Fruit fly (Drosophila melanogaster): ENCODE data around the gene MED20.

The MED20 gene

DNA sequence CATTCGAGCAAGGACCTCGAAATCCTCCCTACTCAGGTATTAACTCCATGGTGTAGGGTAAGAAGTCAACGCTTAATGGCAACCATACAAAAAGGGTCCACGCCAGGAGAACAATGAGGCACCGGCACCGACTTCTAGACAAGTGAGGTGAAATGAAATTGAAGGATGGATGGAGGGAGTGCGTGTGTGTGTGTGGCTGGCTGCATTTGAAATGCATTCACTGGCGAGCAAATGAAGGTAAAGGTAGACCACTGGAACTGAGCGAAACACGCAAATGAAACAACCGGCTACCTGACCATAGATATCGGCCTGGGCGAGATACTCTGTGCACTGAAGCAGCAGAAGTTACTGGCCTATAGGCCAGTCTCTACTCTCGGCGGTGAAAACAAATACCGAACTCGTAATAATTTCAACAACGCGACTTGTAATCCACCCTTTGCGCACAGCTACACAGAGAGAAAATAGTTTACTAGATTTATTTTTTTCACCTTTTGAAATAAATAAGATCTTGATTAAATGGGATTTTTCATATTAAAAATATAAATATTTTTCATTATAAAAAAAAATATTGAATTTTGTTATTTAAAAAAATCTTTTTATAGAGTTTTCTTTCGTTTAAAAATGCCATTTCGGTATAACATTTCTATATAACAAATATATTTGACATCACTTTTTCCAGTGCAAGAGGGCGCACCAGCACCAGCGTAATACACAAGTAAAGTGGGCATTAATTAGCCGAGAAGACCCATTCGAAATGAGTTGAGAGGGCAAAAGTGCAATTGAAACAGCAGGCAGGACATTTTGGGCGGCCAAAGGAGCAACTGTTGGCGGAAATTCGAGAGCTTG is 9.2 kb upstream of the MED20 start (continued):
- TF ChIP-seq MTF-1 (GFP tag; optimal IDR thresholded peaks at IDR 0.05; ENCODE audit: borderline replicate concordance) (no peak), unpg (GFP tag; optimal IDR thresholded peaks at IDR 0.05) (peak; percentile 80), MESR4 (GFP tag; optimal IDR thresholded peaks at IDR 0.05) (no peak), Hr3 (GFP tag; optimal IDR thresholded peaks at IDR 0.05) (peak; percentile 86), grau (tag; optimal IDR thresholded peaks at IDR 0.05) (peak; percentile 86), Chrac-16 (GFP tag; optimal IDR thresholded peaks at IDR 0.05) (peak; percentile 77), Six4 (GFP tag; optimal IDR thresholded peaks at IDR 0.05) (peak; percentile 45), Optix (GFP tag; IDR thresholded peaks at IDR 0.05) (peak; percentile 61; the same call in 1 of the 3 replicates), CG15601 (tag; optimal IDR thresholded peaks at IDR 0.05) (peak; percentile 69), CG12071 (GFP tag; optimal IDR thresholded peaks at IDR 0.05) (no peak), maf-S (GFP tag; optimal IDR thresholded peaks at IDR 0.05) (peak; percentile 37), shn (GFP tag; optimal IDR thresholded peaks at IDR 0.05) (no peak), Abd-B (GFP tag; optimal IDR thresholded peaks at IDR 0.05) (peak; percentile 71), CG7271 (tag; optimal IDR thresholded peaks at IDR 0.05) (peak; percentile 79), CkIIα-i1 (GFP tag; IDR thresholded peaks at IDR 0.05) (no peak), exex (tag; optimal IDR thresholded peaks at IDR 0.05) (no peak), CG4730 (GFP tag; IDR thresholded peaks at IDR 0.05) (no peak), repo (GFP tag; optimal IDR thresholded peaks at IDR 0.05) (no peak), dm (GFP tag; optimal IDR thresholded peaks at IDR 0.05) (no peak), CG12942 (GFP tag; optimal IDR thresholded peaks at IDR 0.05) (peak; percentile 62), CoRest (tag; optimal IDR thresholded peaks at IDR 0.05) (peak; percentile 90), CG32772 (GFP tag; IDR thresholded peaks at IDR 0.05) (no peak), CG10979 (tag; optimal IDR thresholded peaks at IDR 0.05) (peak; percentile 90), Lpt (GFP tag; optimal IDR thresholded peaks at IDR 0.05) (no peak), dimm (GFP tag; IDR thresholded peaks at IDR 0.05) (peak; percentile 56), Oaz (GFP tag; IDR thresholded peaks at IDR 0.05) (peak; percentile 48; the same call in 1 of the 2 replicates), crp (GFP tag; optimal IDR thresholded peaks at IDR 0.05) (peak in 1 of 2 experiments; percentile 11), CG33213 (GFP tag; optimal IDR thresholded peaks at IDR 0.05) (no peak), mam (GFP tag; optimal IDR thresholded peaks at IDR 0.05) (peak; percentile 33), CG18619 (GFP tag; optimal IDR thresholded peaks at IDR 0.05) (peak; percentile 82), Antp (GFP tag; optimal IDR thresholded peaks at IDR 0.05) (peak; percentile 28), CG7372 (GFP tag; IDR thresholded peaks at IDR 0.05) (no peak; the same call in none of the 2 replicates), CG14050 (GFP tag; IDR thresholded peaks at IDR 0.05) (peak; percentile 74), ase (GFP tag; IDR thresholded peaks at IDR 0.05) (0 out of 3 replicates have a peak, but pooled peaks have one; percentile 21), CG14441 (GFP tag; IDR thresholded peaks at IDR 0.05) (no peak), CG1647 (GFP tag; optimal IDR thresholded peaks at IDR 0.05) (no peak), Hsf (GFP tag; optimal IDR thresholded peaks at IDR 0.05) (peak; percentile 61), Gug (GFP tag; IDR thresholded peaks at IDR 0.05) (no peak), Side (GFP tag; optimal IDR thresholded peaks at IDR 0.05) (no peak), CG4282 (GFP tag; optimal IDR thresholded peaks at IDR 0.05) (no peak), slou (GFP tag; optimal IDR thresholded peaks at IDR 0.05) (peak; percentile 7), CG14860 (GFP tag; IDR thresholded peaks at IDR 0.05; ENCODE audit: partially characterized antibody) (no peak), Myb (GFP tag; optimal IDR thresholded peaks at IDR 0.05) (no peak), CG11398 (GFP tag; optimal IDR thresholded peaks at IDR 0.05) (no peak), Tbp (GFP tag; optimal IDR thresholded peaks at IDR 0.05) (no peak), E2f2 (GFP tag; IDR thresholded peaks at IDR 0.05) (peak; percentile 71), Mad (GFP tag; optimal IDR thresholded peaks at IDR 0.05) (peak; percentile 62), h (optimal IDR thresholded peaks at IDR 0.05) (no peak), kah (GFP tag; optimal IDR thresholded peaks at IDR 0.05) (no peak), abd-A (tag; optimal IDR thresholded peaks at IDR 0.05) (no peak)

Data from whole organism, embryonic.